Fruit fly (Drosophila melanogaster) whole organism, embryonic: ENCODE data around the gene RtcB.

ENCODE experiments used
- CG34376 ChIP-seq: fragments of 200-800 bp; sonication (Bioruptor generic); optimal IDR thresholded peaks from 2 replicates; lab custom pipeline; 2018; ENCODE audit warnings: missing biosample characterization, mild to moderate bottlenecking, missing genetic modification characterization
- CG8924 ChIP-seq: fragments of 200-800 bp; optimal IDR thresholded peaks from 3 replicates; lab custom pipeline; 2019; ENCODE audit warnings: missing biosample characterization, mild to moderate bottlenecking, missing genetic modification characterization, moderate library complexity
- Hr78 ChIP-seq, 2 experiments: fragments of 200-800 bp in 1 of 2; fragments of >200 bp in 1 of 2; sonication (Bioruptor generic) in 1 of 2; optimal IDR thresholded peaks; 2 replicates each; lab custom pipeline; 2017 to 2019; ENCODE audit warnings: missing biosample characterization in 2 of 2, missing genetic modification characterization in 2 of 2, mild to moderate bottlenecking in 1 of 2, moderate library complexity in 1 of 2
- dysf ChIP-seq: fragments of 200-800 bp; sonication (Bioruptor generic); IDR thresholded peaks from 3 replicates; pipeline ENCODE4 v1.3.6; 2022; ENCODE audit warnings: missing biosample characterization, missing genetic modification characterization
- h ChIP-seq: fragments of >200 bp; optimal IDR thresholded peaks from 2 replicates; lab custom pipeline; 2017
- lab ChIP-seq: fragments of 200-800 bp; sonication (Bioruptor generic); optimal IDR thresholded peaks from 3 replicates; lab custom pipeline; 2017; ENCODE audit warnings: missing biosample characterization, missing genetic modification characterization, mild to moderate bottlenecking, moderate library complexity, missing genetic modification reagents
- otp ChIP-seq: fragments of 200-800 bp; sonication (Bioruptor generic); IDR thresholded peaks from 3 replicates; pipeline ENCODE4, ENCODE4 v1.3.6; 2022; ENCODE audit warnings: missing biosample characterization, missing genetic modification characterization

DNA sequence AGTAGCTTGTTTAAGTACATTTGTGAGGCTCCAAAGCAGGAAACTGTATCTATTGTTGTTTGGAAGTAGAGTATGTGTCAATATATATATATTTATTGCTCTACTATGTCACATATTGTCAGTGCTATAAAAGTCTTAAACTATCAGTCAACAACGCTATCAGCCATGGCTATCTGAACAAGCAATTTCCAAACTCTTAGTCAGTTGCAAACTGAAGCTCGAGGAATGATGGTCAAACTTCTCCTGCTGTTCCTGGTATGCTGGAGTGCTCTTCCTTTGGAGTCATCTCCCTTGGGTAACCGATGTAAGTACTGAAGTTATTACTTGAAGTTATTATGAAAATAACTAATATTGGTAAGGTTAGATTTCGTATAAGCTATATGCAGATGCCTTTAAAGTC lies 11.6 kb upstream of the RtcB start, which contains the start of gene lectin-37Db:
- TF ChIP-seq dysf (no peak), Hr78 (GFP tag; optimal IDR thresholded peaks at IDR 0.05; lab: Kevin White, UChicago) (no peak), CG34376 (GFP tag; lab: Kevin White, UChicago) (no peak), CG8924 (no peak), h (lab: Kevin White, UChicago) (no peak), otp (GFP tag; lab: Robert Waterston, UW) (no peak), lab (GFP tag; lab: Kevin White, UChicago) (no peak)
